Fruit fly (Drosophila melanogaster) ovary, adult (tissue): ENCODE measurements around the gene pum.

Source experiments
- CG17801 ChIP-seq: fragments of 200-800 bp; optimal IDR thresholded peaks from 2 replicates; lab custom pipeline; 2019; ENCODE audit warnings: missing biosample characterization, mild to moderate bottlenecking, missing genetic modification characterization, moderate library complexity; ENCODE audit not compliant: partially characterized antibody

The pum gene

DNA sequence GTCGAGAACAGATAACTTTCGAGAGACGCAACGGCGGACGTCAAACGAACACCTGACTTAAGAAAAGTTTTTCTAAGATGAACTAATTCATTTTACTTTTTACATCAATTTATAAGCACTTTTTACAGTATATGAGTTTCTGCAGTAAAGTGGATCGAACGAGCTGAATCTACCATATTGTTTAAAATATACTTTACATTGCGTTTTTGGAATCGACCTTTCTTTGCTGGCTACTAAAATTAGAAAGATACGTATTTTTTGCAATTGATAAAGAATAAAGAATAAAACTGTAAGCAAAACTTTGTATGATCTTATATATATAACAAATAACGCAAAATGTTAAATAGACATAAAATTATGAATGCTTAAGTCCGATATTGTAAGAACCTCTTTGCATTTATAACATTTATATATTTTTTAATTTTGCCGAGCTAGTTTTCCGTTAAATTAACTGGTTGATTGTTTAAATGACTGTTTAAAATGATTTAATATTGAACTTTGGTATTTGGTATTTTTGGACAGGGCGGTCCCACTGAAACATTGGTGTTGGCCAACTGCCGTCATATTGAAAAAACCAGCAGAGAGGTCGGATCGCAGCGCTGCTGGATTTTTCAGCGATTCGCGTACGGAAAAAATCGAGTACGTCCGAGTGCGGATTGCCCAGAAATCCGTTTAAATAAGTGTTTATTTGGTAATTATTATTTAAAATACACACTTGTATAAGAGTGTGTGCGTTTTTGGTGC, 185.4 kb downstream of the pum start, which contains the start of gene Kdm2:
Gene Kdm2, plus strand, starts transcription at position 559 of the 744 bp plus-strand sequence.
- TF ChIP-seq CG17801, result peak; percentile 51

DNA sequence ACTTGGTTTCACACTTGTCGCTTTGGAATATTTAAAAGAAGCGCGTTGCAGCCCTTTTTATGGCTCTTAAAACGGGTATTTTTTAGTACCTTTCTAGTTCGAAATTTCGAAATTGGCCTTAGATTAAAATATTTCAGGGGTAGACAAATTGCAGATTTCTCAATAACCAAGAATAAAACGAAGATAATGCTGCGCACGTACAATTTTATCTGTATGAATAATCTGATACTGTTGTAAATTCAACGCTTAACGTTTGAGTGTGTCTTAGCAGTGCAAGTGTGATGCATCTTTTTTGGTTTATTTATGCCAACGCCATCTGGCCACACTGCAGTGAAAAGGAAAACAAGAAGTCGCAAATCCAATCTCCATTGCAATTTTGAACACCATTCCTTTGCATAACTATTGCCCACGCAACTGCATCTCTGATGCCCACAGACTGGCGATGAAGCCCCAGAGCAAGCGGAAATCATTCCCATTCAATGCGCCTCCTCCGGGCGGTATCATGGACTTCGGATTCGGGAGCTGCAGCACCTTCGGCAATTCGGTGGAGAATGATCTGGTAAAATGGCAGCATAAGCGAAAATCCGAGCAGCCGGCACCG, 186.9 kb downstream of the pum start, which contains the start of gene Nmdmc:
Gene Nmdmc, minus strand, starts transcription at position 37 of the 601 bp plus-strand sequence.
- TF ChIP-seq CG17801, result no peak

DNA sequence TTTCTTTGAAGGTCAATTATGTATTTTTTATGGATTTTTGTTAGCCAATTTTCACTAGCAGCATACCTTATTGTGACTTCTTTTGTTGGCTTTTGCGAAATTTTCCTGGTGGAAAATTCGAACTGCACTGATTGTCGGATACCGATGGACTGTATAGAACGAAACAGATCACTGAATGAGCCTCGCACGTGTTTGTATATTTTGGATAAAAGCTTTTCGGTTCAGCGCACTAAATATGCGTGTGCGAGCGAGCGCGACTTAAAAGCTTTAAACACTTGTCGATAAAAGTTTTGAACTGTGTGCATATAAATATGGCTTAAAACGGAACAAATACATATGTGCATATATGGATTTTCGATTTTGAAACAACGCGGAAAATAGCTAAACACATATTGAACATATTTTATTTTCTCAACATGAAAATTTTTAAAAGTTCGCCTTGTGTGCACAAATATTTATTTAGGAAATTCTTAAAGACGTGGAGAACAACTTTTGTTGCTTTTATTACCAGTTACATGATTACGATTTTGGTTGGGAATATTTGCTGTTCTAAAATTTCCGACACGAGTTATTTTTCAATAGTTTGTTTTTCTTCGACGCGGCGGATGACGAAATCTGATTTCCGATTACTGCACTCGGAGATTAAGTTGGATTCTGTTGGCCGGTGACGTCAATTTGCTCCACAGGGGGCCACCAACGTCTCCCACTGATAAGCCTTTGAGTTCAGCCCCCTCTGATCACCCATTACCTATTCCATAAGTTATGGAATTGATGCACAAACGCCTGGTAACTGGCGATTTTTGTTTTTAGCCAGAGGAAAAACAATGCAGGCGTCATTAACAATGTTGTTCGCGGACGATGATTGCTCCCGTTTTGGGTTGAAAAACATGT, 188.1 kb downstream of the pum start:
- no peak for TF ChIP-seq CG17801

DNA sequence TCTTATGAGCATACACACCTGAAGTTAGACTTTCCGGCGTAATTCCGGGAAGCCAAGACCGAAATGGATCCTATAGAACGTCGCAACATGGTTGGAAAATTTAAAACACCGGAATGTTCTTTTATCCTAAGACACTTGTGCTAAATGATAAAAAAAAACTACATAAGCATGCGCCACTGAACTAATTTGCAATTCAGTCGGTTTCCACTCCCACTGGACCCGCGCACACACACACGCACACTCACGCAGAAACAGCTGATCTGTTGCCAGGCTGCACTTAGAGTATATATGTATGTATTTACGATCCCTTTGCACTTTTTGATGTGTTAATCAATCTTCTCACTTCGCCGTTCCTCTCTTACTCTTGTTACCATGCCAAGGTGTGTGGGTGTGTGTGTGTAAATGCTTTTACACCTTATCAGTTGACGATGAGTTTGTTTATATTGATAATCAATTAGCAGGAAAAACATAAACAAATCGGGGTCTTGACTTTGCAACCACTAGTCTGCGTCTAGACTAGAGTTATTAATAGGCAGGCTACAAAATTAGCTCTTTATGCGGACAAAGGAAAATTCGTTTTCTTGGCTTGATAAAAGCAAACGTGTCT, 188.9 kb downstream of the pum start, which contains the start of gene Mst85C:
Gene Mst85C, plus strand, starts transcription at position 180 of the 607 bp plus-strand sequence.
- TF ChIP-seq CG17801, result no peak

DNA sequence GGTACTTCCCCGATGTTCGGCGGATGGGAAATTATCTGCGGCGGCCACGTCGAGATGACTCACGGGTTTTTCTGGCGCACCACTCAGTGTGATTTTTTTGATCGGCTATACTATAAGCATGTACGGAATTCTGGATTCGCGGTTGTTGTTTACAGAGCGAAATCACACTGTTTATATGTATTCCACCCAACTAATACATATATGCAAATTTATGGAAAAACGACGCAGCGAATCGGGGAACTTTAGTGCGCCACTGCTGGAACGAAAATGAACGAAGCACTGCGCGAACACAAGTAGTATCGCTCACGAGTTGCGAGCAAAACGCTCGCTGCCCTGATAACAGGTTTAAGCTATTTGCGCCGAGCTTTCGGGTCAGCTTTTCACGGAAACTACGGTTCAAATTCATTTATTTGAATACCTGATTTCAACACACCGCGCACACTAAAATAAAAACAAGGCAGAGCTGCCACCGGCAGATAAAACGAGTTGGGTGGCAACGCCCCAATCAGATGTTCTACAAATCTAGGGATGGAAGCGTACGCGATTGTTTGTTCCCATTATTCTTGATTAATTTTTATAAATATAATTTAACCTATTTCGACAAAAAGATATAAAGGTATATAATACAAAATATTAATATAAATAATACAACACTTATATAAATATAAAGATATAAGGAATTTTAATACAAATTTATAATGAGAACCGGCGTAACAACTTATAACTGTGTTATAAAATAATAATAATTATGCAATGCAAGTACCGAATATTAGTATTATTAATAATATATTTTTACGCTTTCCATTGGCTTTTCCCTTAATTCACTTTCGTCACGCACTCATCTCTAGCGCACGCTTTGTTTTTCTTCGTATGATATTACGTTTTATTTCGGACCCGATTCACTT, 189.7 kb downstream of the pum start, which contains the start of gene Rel:
Gene Rel, minus strand, starts transcription at position 417 of the 905 bp plus-strand sequence.
- TF ChIP-seq CG17801, result peak; percentile 77

DNA sequence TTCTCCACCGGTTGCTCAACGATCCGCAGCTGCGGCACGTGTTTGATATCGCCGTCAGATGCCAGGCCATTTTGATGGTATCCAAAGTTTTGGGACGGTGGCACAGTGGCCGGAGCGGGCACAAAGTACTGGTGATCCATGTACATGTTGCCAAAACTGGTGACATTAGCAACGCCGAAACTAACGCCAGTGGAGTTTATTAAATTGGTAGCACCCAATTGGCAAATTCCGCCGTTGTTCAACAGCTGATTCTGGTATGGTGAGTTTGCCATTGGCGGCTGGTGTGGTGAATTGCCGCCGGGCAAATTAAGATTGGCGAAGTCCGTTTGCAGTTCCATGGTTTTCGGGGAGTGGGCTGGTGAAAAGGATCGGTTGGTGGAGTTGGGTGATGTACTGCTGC, 190.5 kb downstream of the pum start:
- TF ChIP-seq CG17801, result no peak

DNA sequence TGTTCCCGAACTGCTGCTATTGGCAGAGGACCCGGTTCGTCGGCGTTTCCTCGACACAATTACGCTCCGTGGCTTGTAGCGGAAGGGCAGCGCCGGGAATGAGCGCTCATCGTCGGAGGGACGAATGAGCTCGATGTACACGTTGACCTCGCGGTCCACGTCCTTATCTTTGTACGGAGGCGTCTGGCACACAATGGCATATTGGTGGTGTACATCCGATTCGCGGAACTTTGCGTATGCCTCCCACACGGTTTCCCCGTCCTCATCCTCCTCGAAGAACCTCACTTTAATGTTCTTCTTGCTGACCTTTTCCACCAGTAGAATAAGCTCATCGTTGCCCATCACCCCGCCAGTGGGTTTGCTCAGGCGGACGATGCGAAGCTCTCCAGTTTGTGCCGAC, 191.7 kb downstream of the pum start:
- TF ChIP-seq CG17801, result no peak

DNA sequence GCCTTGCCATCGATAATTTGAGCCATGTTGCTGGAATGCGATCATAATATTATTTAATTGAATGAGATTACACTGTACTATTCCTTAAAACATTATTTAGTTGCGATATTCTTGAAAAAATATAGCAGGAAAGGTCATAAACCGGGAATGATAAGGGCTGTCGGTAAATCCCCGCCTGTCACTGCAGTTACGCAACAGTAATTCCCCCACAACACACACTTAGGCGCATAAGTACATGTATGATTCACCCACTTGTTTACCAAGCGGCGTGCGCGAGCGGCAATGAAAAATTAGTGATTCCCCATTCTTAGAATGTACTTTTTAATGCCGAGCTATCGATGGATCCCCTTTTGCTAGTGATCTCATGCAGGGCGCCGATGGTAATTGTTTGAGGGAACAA, 193.9 kb downstream of the pum start:
- no peak for TF ChIP-seq CG17801

DNA sequence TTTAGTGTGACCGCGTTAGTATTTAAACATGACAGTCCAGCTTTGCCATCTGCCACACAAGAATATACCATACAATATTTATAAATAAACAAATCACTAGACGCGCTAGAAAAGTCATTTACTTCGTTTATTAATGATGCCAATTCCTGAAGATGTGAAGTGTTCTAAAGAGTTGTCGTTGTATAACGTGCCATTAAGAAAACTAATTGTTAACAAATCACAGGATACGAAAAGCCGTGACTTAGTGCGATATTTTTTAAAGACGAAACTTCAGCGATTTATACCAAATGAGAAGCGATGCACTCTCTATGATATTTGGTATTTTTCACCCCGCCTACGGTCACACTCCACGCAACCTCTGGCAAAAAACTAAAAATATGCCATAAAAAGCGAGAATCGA, 198.0 kb downstream of the pum start, which contains the start of gene neur:
Gene neur, minus strand, starts transcription at position 24 of the 400 bp plus-strand sequence.
- no peak for TF ChIP-seq CG17801

DNA sequence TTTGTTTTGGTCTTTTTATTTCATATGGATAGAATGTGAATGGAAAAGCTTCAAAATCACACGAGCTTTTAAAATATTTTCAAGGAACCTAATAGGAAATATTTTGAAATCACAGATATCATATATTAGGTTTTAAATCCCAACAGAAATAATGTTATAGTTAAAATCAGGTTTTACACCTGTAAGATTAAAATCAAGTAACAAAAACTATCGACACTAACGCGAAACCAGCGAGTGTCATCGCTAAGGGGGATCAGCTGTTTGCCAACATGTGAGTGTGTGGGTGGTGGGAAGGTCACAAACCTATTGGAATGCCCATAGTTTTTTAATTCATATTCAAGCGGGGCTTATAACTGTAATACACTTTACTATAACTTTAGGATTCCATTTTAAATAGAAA, 198.8 kb downstream of the pum start, which contains the start of gene hyx:
Gene hyx, plus strand, starts transcription at position 109 of the 400 bp plus-strand sequence.
- peak; percentile 30 for TF ChIP-seq CG17801

DNA sequence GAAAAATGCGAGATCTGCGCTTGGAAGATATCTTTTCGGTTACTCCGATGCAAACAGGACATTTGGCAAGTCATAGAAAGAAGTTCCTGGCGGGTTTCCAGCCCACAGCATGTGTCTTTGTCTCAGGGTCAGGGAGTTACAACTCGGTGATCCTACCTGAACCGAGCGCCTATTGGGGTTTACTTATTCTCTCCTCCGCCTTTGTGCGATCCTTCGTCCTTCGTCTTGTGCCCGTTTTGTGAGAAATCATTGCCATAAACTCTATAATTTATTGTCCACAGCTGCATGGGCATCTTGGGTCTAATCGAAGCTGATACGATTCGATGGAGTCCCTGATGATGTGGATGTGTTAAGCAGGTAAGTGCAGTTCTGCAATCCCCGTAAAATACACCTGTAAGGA, 199.5 kb downstream of the pum start:
- TF ChIP-seq CG17801, result no peak

DNA sequence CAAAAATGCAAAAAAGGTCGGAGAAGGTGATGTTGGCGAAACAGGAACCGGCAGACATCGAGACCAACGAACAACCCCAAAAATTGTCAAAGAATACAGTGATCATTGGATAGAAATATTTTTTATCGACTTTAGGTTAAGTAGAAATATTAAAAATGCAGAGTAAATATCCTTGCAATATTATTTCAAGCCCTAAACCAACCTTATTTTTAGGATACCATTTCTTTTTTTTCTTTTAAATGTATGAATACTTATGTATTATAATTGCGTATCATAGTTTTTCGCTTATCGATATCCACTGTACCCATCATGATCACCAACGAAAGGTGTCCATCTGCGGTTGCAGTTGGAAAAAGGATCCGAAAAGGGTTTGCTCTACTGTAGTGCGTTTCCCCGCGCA, 202.2 kb downstream of the pum start:
- TF ChIP-seq CG17801, result no peak

DNA sequence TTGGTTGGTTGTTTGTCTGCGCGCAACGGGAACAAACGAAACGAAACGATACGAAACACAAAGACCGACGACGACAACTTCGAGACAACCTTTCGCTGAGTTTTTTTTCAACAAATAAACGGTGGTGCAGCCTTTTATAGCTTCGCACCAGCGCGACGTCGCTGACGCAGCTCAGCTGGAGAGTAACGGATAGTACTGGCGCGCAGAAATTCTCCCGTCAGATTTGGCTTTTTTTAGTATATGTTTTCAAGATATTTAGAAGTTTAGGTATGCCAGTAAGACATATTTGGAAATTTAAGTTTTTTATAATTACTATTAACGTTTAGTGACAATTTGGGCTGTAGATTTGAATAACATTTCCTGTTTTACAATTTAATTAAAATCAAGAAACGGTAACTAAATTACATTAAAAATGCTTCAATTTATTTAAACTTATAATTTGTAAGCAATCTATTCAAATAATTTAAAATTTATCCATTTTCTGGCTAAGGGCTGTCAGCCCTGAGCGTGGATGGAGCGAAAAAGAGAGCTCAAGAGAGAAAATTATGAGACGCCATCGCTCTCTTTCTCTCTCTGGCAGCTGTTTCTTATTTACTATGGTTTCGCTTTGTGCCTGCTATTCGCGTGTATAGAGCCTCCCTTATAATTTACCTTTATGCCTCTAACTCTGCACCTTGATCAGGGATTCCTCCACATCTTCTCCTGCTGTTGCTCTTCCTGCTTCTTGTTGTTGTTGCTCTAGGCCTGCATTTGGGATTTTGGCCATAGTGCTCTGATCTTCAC, 203.7 kb downstream of the pum start:
- TF ChIP-seq CG17801, result peak; percentile 88

DNA sequence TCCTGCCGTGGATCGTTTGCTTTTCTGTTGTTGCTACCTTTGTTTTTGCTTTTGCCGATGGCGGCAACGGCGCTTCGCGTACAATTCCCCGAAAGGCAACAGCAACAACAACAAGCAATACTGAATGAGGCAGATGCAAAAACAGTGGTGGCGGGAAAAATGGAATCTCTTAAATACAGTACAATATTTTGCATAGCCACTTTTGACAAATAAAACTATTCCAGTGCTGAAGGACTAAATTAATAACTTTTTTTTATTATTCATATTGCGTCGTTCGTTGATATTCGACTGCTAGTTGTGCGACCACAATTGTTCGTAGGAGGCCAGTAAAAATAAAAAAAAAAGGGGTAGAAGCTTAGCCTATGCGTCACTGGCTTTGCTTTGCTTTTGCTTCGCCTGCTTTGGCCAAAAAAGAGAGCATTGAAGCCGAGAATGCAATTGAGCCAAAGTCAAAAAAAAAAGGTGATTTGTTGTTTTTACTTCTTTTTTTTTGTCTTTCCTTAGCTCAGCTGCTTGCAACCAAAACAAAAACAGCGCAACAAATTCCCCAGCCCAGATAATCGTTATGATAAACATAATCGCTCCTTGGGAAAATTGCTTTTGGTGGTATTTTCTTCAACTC, 205.6 kb downstream of the pum start:
- peak; percentile 86 for TF ChIP-seq CG17801
